Worm (Caenorhabditis elegans): ENCODE data around the gene math-9.

ce11 chrII:1893912-1894311 lies 3.3 kb upstream of the math-9 start, which contains the start of gene C16C4.1:
- TF ChIP-seq elt-4 (tag; optimal IDR thresholded peaks at IDR 0.05) (no peak), nfya-1 (tag; optimal IDR thresholded peaks at IDR 0.05) (no peak), pha-4 (tag; optimal IDR thresholded peaks at IDR 0.05) (no peak), pag-3 (tag; optimal IDR thresholded peaks at IDR 0.05; ENCODE audit: borderline replicate concordance) (no peak), C38D4.7 (GFP tag; optimal IDR thresholded peaks at IDR 0.05) (no peak), lin-11 (tag; optimal IDR thresholded peaks at IDR 0.05) (no peak)

Data from whole organism, late embryonic.